Worm (Caenorhabditis elegans): ENCODE results near the gene Y41D4B.1.

Y41D4B.1 gene

DNA sequence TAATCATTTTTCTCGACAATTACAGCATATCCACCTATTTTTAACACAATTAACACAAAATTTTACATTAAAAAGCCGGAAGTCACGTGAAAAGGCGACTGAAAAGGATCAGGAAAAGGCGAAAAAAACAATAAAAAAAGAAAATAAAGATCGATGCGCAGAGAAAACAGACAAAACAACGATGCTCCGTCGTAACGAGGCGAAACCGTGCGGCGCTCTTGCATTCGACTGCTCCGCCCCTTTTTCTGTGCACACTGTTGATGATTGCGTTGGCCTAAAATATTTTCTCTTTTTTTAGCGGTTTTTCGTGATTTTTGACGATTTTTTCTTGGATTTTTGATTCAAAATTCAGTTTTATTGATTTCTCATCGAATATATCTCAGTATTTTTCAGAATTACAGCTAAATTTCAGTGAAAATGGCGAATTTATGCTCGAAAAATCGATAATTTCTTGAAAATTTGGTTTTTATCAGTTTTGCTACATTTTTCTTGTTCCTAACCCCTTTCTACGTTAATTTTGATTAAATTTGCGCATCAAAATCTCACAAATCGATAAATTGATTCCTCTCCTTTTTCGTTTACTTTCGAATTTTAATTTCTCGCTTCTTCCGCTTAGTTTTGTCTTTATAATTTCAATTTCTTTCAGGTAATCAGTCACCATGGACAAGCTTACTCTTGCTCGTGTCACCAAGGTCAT lies 13.3 kb upstream of the Y41D4B.1 start, which contains the start of gene rps-28 (continued):
- TF ChIP-seq hlh-13 (GFP tag; optimal IDR thresholded peaks at IDR 0.05), result peak; percentile 39
- peak; percentile 97 for TF ChIP-seq ceh-30 (tag; optimal IDR thresholded peaks at IDR 0.05)
- peak; percentile 77 for TF ChIP-seq C08G9.2 (tag; optimal IDR thresholded peaks at IDR 0.05)
- TF ChIP-seq pha-2 (tag; optimal IDR thresholded peaks at IDR 0.05), result peak; percentile 80
- TF ChIP-seq unc-42 (tag; optimal IDR thresholded peaks at IDR 0.05), result peak; percentile 98
- TF ChIP-seq sdc-2 (tag; optimal IDR thresholded peaks at IDR 0.05), result peak; percentile 50
- TF ChIP-seq ceh-19 (GFP tag; optimal IDR thresholded peaks at IDR 0.05), result peak; percentile 84
- TF ChIP-seq K09A11.1 (tag; optimal IDR thresholded peaks at IDR 0.05; ENCODE audit: insufficient read depth), result peak; percentile 94
- TF ChIP-seq ceh-48 (tag; optimal IDR thresholded peaks at IDR 0.05), result peak; percentile 76
- TF ChIP-seq hlh-15 (tag; optimal IDR thresholded peaks at IDR 0.05), result no peak
- peak; percentile 95 for TF ChIP-seq ceh-31 (tag; optimal IDR thresholded peaks at IDR 0.05)
- TF ChIP-seq ceh-2 (tag; optimal IDR thresholded peaks at IDR 0.05), result peak; percentile 76
- peak; percentile 98 for TF ChIP-seq tbx-2 (tag; optimal IDR thresholded peaks at IDR 0.05)
- peak; percentile 61 for TF ChIP-seq hlh-8 (tag; optimal IDR thresholded peaks at IDR 0.05)
- TF ChIP-seq gmeb-2 (tag; optimal IDR thresholded peaks at IDR 0.05), result peak; percentile 68
- peak; percentile 25 for TF ChIP-seq fkh-10 (GFP tag; optimal IDR thresholded peaks at IDR 0.05)
- peak; percentile 61 for TF ChIP-seq K02D7.2 (tag; optimal IDR thresholded peaks at IDR 0.05)
- peak; percentile 80 for TF ChIP-seq syd-9 (tag; optimal IDR thresholded peaks at IDR 0.05)
- TF ChIP-seq ceh-24 (tag; optimal IDR thresholded peaks at IDR 0.05), result no peak
- peak; percentile 92 for TF ChIP-seq dve-1 (tag; optimal IDR thresholded peaks at IDR 0.05)
- peak; percentile 96 for TF ChIP-seq ceh-34 (tag; optimal IDR thresholded peaks at IDR 0.05)
- no peak for TF ChIP-seq ama-1 (optimal IDR thresholded peaks at IDR 0.05)
- peak; percentile 77 for TF ChIP-seq pat-9 (tag; optimal IDR thresholded peaks at IDR 0.05)
- peak; percentile 73 for TF ChIP-seq madf-2 (tag; optimal IDR thresholded peaks at IDR 0.05)

DNA sequence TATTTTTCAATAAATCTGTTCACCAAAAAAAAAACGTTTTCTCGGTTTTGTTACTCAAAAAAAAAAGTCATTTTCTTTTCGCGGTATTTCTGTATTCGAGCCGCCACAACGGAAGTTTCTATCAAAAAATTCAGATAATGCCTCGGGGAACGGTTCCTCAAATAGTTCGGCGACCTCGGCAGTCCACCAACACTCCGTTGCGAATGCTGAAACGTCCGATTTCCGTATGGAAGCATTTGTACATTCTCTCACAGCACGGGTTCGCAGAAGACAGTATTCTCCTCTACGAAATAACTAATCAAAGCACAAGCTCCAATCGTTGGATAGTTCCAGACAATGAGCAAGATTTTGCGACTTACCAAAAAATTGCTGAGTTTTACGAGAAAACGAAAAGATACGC lies 12.5 kb upstream of the Y41D4B.1 start, which contains the start of gene Y41D4B.4:
Gene Y41D4B.4 (plus strand): TSS at position 133 of the 400 bp plus-strand sequence.
- TF ChIP-seq ceh-9 (tag; optimal IDR thresholded peaks at IDR 0.05) (no peak), hlh-30 (tag; optimal IDR thresholded peaks at IDR 0.05; ENCODE audit: insufficient read depth) (no peak), sdc-2 (tag; optimal IDR thresholded peaks at IDR 0.05) (no peak), tbx-7 (tag; optimal IDR thresholded peaks at IDR 0.05) (no peak), unc-86 (tag; optimal IDR thresholded peaks at IDR 0.05) (no peak), nfya-1 (tag; optimal IDR thresholded peaks at IDR 0.05) (no peak), elt-2 (tag; optimal IDR thresholded peaks at IDR 0.05) (no peak), nhr-232 (tag; optimal IDR thresholded peaks at IDR 0.05) (no peak), ceh-6 (GFP tag; optimal IDR thresholded peaks at IDR 0.05) (no peak), T23F11.4 (GFP tag; optimal IDR thresholded peaks at IDR 0.05) (no peak), pax-1 (tag; optimal IDR thresholded peaks at IDR 0.05) (no peak), odd-2 (tag; optimal IDR thresholded peaks at IDR 0.05) (no peak), ets-4 (tag; optimal IDR thresholded peaks at IDR 0.05) (no peak), lin-11 (tag; optimal IDR thresholded peaks at IDR 0.05) (no peak), madf-2 (tag; optimal IDR thresholded peaks at IDR 0.05) (no peak)

DNA sequence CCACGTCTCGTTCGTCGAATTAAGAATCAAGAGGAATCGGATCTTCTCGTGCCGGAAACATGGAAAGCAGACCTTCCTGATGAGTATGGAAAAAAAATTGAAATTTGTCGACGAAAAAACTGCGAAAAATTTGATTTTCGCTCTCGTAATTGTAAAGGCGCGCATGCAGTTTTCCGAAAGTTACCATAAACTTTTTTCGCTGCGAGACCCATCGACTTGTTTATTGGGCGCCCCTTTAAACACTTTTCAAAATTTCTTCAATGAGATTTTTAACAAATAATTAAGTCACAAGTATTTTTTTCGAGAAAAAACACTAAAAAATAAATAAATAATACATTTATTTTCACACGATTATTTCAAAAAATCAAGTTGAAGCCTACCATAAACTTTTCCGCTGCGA lies 11.8 kb upstream of the Y41D4B.1 start:
- TF ChIP-seq sdc-2 (tag; optimal IDR thresholded peaks at IDR 0.05), result no peak
- no peak for TF ChIP-seq ceh-19 (GFP tag; optimal IDR thresholded peaks at IDR 0.05)
- no peak for TF ChIP-seq elt-2 (tag; optimal IDR thresholded peaks at IDR 0.05)
- no peak for TF ChIP-seq T23F11.4 (GFP tag; optimal IDR thresholded peaks at IDR 0.05)
- no peak for TF ChIP-seq lin-11 (tag; optimal IDR thresholded peaks at IDR 0.05)
- no peak for TF ChIP-seq pros-1 (tag; optimal IDR thresholded peaks at IDR 0.05)
- TF ChIP-seq ceh-22 (tag; optimal IDR thresholded peaks at IDR 0.05), result no peak
- no peak for TF ChIP-seq mec-3 (tag; optimal IDR thresholded peaks at IDR 0.05; ENCODE audit: borderline replicate concordance)
